1 fruit fly cellular context compared by ENCODE assay signal in the genomic region with DNA sequence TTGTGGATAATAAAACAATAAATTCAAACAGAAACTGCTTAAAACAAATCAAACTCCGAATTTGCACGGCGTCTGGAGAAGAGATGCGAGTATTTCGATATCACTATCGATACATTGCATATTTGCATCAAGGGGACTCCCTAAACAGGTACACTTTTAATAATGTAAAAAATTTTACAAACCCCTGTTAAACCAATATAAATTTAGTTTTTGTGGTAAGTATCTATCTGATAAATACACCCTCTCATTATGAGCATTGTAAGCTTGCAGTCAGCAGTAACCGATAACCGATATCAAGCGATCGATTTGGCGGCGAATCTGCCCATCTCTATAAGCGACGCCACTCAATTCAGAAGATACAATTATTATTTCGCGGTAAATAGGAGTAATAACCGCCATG.
TF ChIP-seq lines count a peak whose summit lies in the region.

Gene Bub3, minus strand, starts transcription at position 89 of the 400 bp plus-strand sequence.
Gene Cap-D2, plus strand, starts transcription at position 319 of the 400 bp plus-strand sequence.

TF ChIP-seq in whole organism, embryonic, 481 proteins besides CTCF, POLR2A, EP300 and RAD21 (continued from another document and continues in another):
- TF ChIP-seq CG15073 (GFP tag; optimal IDR thresholded peaks at IDR 0.05; lab: Kevin White, UChicago), result no peak
- TF ChIP-seq CG11723 (GFP tag; optimal IDR thresholded peaks at IDR 0.05; lab: Kevin White, UChicago), result peak; percentile 16
- peak; percentile 77 for TF ChIP-seq pho (GFP tag; optimal IDR thresholded peaks at IDR 0.05; lab: Kevin White, UChicago)
- TF ChIP-seq Hr78 (GFP tag; optimal IDR thresholded peaks at IDR 0.05; lab: Kevin White, UChicago), result no peak
- peak; percentile 87 for TF ChIP-seq trem (tag; optimal IDR thresholded peaks at IDR 0.05; lab: Kevin White, UChicago)
- TF ChIP-seq Oaz (GFP tag; IDR thresholded peaks at IDR 0.05; lab: Robert Waterston, UW), result peak; percentile 35; the same call in 1 of the 2 replicates
- peak; percentile 60 for TF ChIP-seq CG18599 (GFP tag; optimal IDR thresholded peaks at IDR 0.05; lab: Kevin White, UChicago)
- TF ChIP-seq Abd-B (GFP tag; optimal IDR thresholded peaks at IDR 0.05; lab: Kevin White, UChicago), result peak; percentile 69
- peak; percentile 33 for TF ChIP-seq gcm (GFP tag; optimal IDR thresholded peaks at IDR 0.05; lab: Kevin White, UChicago)
- TF ChIP-seq dimm (GFP tag; IDR thresholded peaks at IDR 0.05; lab: Robert Waterston, UW), result no peak
- TF ChIP-seq Dad (GFP tag; optimal IDR thresholded peaks at IDR 0.05; lab: Kevin White, UChicago), result peak; percentile 65
- no peak for TF ChIP-seq sr (GFP tag; IDR thresholded peaks at IDR 0.05; lab: Robert Waterston, UW)
- no peak for TF ChIP-seq CG15269 (tag; optimal IDR thresholded peaks at IDR 0.05; lab: Kevin White, UChicago)
- TF ChIP-seq CG12744 (GFP tag; optimal IDR thresholded peaks at IDR 0.05; lab: Kevin White, UChicago), result peak; percentile 53
- TF ChIP-seq CG13624 (GFP tag; optimal IDR thresholded peaks at IDR 0.05; lab: Kevin White, UChicago), result peak; percentile 82
- peak; percentile 68 for TF ChIP-seq Myb (GFP tag; optimal IDR thresholded peaks at IDR 0.05; lab: Kevin White, UChicago)
- no peak for TF ChIP-seq org-1 (GFP tag; optimal IDR thresholded peaks at IDR 0.05; lab: Kevin White, UChicago)
- no peak for TF ChIP-seq gro (GFP tag; optimal IDR thresholded peaks at IDR 0.05; lab: Kevin White, UChicago)
- TF ChIP-seq CG10543 (GFP tag; optimal IDR thresholded peaks at IDR 0.05; lab: Kevin White, UChicago), result no peak
- TF ChIP-seq CG4424 (GFP tag; optimal IDR thresholded peaks at IDR 0.05; lab: Kevin White, UChicago), result peak; percentile 80
- TF ChIP-seq CG2199 (GFP tag; IDR thresholded peaks at IDR 0.05; lab: Robert Waterston, UW), result no peak
- TF ChIP-seq Ada2b (GFP tag; IDR thresholded peaks at IDR 0.05; lab: Robert Waterston, UW), result peak; percentile 72
- TF ChIP-seq dpn (GFP tag; optimal IDR thresholded peaks at IDR 0.05; lab: Kevin White, UChicago), result peak; percentile 83 to 84
- TF ChIP-seq CG42726 (GFP tag; IDR thresholded peaks at IDR 0.05; lab: Robert Waterston, UW; ENCODE audit: partially characterized antibody), result 0 out of 2 replicates have a peak, but pooled peaks have one; percentile 12
- no peak; the same call in 1 of the 2 replicates for TF ChIP-seq NFAT (GFP tag; IDR thresholded peaks at IDR 0.05; lab: Robert Waterston, UW)
- no peak for TF ChIP-seq CG10431 (GFP tag; optimal IDR thresholded peaks at IDR 0.05; lab: Kevin White, UChicago)
- peak; percentile 61; the same call in 1 of the 3 replicates for TF ChIP-seq zen2 (GFP tag; IDR thresholded peaks at IDR 0.05; lab: Robert Waterston, UW; ENCODE audit: partially characterized antibody)
- peak; percentile 79 for TF ChIP-seq ems (GFP tag; optimal IDR thresholded peaks at IDR 0.05; lab: Kevin White, UChicago)
- peak; percentile 62 for TF ChIP-seq CG8388 (GFP tag; optimal IDR thresholded peaks at IDR 0.05; lab: Kevin White, UChicago)
- TF ChIP-seq Xbp1 (GFP tag; optimal IDR thresholded peaks at IDR 0.05; lab: Kevin White, UChicago), result peak; percentile 79
- peak; percentile 75 for TF ChIP-seq CoRest (tag; optimal IDR thresholded peaks at IDR 0.05; lab: Kevin White, UChicago)
- peak; percentile 75 for TF ChIP-seq CG9817 (tag; optimal IDR thresholded peaks at IDR 0.05; lab: Kevin White, UChicago)
- no peak for TF ChIP-seq sens-2 (GFP tag; IDR thresholded peaks at IDR 0.05; lab: Robert Waterston, UW)
- peak; percentile 72 for TF ChIP-seq Dip3 (GFP tag; optimal IDR thresholded peaks at IDR 0.05; lab: Kevin White, UChicago)
- peak; percentile 57 for TF ChIP-seq CG12942 (GFP tag; optimal IDR thresholded peaks at IDR 0.05; lab: Kevin White, UChicago)
- no peak for TF ChIP-seq CG12219 (GFP tag; optimal IDR thresholded peaks at IDR 0.05; lab: Kevin White, UChicago)
- peak; percentile 92 for TF ChIP-seq sna (GFP tag; IDR thresholded peaks at IDR 0.05; lab: Robert Waterston, UW; ENCODE audit: partially characterized antibody)
- peak; percentile 56 for TF ChIP-seq Camta (GFP tag; optimal IDR thresholded peaks at IDR 0.05; lab: Kevin White, UChicago)
- no peak for TF ChIP-seq TFAM (GFP tag; optimal IDR thresholded peaks at IDR 0.05; lab: Kevin White, UChicago)
- peak; percentile 71 for TF ChIP-seq CG33213 (GFP tag; optimal IDR thresholded peaks at IDR 0.05; lab: Kevin White, UChicago)
- peak; percentile 43; the same call in 1 of the 2 replicates for TF ChIP-seq ato (GFP tag; IDR thresholded peaks at IDR 0.05; lab: Robert Waterston, UW; ENCODE audit: partially characterized antibody)
- peak; percentile 75 for TF ChIP-seq nmo (GFP tag; optimal IDR thresholded peaks at IDR 0.05; lab: Kevin White, UChicago)
- TF ChIP-seq ERR (GFP tag; optimal IDR thresholded peaks at IDR 0.05; lab: Kevin White, UChicago), result peak; percentile 41
- TF ChIP-seq hth (optimal IDR thresholded peaks at IDR 0.05; lab: Kevin White, UChicago), result no peak
- TF ChIP-seq gfzf (GFP tag; optimal IDR thresholded peaks at IDR 0.05; lab: Kevin White, UChicago), result peak; percentile 20
- TF ChIP-seq CG13287 (GFP tag; IDR thresholded peaks at IDR 0.05; lab: Robert Waterston, UW; ENCODE audit: partially characterized antibody), result peak; percentile 92
- no peak for TF ChIP-seq CG7745 (tag; optimal IDR thresholded peaks at IDR 0.05; lab: Kevin White, UChicago)
- no peak for TF ChIP-seq CG7357 (GFP tag; IDR thresholded peaks at IDR 0.05; lab: Robert Waterston, UW)
- TF ChIP-seq CG2889 (GFP tag; IDR thresholded peaks at IDR 0.05; lab: Robert Waterston, UW), result peak; percentile 60
- no peak for TF ChIP-seq Hr39 (optimal IDR thresholded peaks at IDR 0.05; lab: Kevin White, UChicago)
- no peak for TF ChIP-seq CG6683 (GFP tag; optimal IDR thresholded peaks at IDR 0.05; lab: Kevin White, UChicago)
- TF ChIP-seq CG12659 (GFP tag; optimal IDR thresholded peaks at IDR 0.05; lab: Kevin White, UChicago), result peak; percentile 71
- TF ChIP-seq mirr (GFP tag; optimal IDR thresholded peaks at IDR 0.05; lab: Kevin White, UChicago), result no peak
- TF ChIP-seq wek (GFP tag; optimal IDR thresholded peaks at IDR 0.05; lab: Kevin White, UChicago), result peak; percentile 99
- peak; percentile 73 for TF ChIP-seq lab (GFP tag; optimal IDR thresholded peaks at IDR 0.05; lab: Kevin White, UChicago)
- peak; percentile 71 for TF ChIP-seq CG7963 (GFP tag; IDR thresholded peaks at IDR 0.05; lab: Robert Waterston, UW; ENCODE audit: partially characterized antibody)
- peak; percentile 65; the same call in 1 of the 2 replicates for TF ChIP-seq ap (GFP tag; IDR thresholded peaks at IDR 0.05; lab: Robert Waterston, UW)
- TF ChIP-seq hb (GFP tag; IDR thresholded peaks at IDR 0.05; lab: Robert Waterston, UW; ENCODE audit: partially characterized antibody), result peak; percentile 76
- TF ChIP-seq CG4360 (GFP tag; IDR thresholded peaks at IDR 0.05; lab: Robert Waterston, UW), result no peak
- no peak for TF ChIP-seq kni (GFP tag; optimal IDR thresholded peaks at IDR 0.05; lab: Kevin White, UChicago)
- TF ChIP-seq hkb (optimal IDR thresholded peaks at IDR 0.05; lab: Kevin White, UChicago), result peak; percentile 12
- peak; percentile 80 for TF ChIP-seq hkb (GFP tag; IDR thresholded peaks at IDR 0.05; lab: Robert Waterston, UW)
- peak; percentile 66 for TF ChIP-seq CG10366 (GFP tag; IDR thresholded peaks at IDR 0.05; lab: Robert Waterston, UW)
- no peak for TF ChIP-seq exex (tag; optimal IDR thresholded peaks at IDR 0.05; lab: Kevin White, UChicago)
- no peak for TF ChIP-seq CG17612 (GFP tag; IDR thresholded peaks at IDR 0.05; lab: Robert Waterston, UW)
- TF ChIP-seq CkIIα-i1 (GFP tag; IDR thresholded peaks at IDR 0.05; lab: Robert Waterston, UW), result no peak
- no peak for TF ChIP-seq CG6854 (GFP tag; optimal IDR thresholded peaks at IDR 0.05; lab: Kevin White, UChicago)
- TF ChIP-seq unpg (GFP tag; optimal IDR thresholded peaks at IDR 0.05; lab: Kevin White, UChicago), result peak; percentile 74
- peak; percentile 51 for TF ChIP-seq twi (tag; optimal IDR thresholded peaks at IDR 0.05; lab: Kevin White, UChicago)
- TF ChIP-seq ken (GFP tag; IDR thresholded peaks at IDR 0.05; lab: Robert Waterston, UW), result peak; percentile 67; the same call in 2 of the 3 replicates
- TF ChIP-seq fd3F (GFP tag; optimal IDR thresholded peaks at IDR 0.05; lab: Kevin White, UChicago), result no peak
- no peak for TF ChIP-seq lbe (GFP tag; optimal IDR thresholded peaks at IDR 0.05; lab: Kevin White, UChicago)
- TF ChIP-seq Opbp (GFP tag; IDR thresholded peaks at IDR 0.05; lab: Robert Waterston, UW; ENCODE audit: partially characterized antibody), result peak; percentile 88
- peak; percentile 68 for TF ChIP-seq fu2 (GFP tag; optimal IDR thresholded peaks at IDR 0.05; lab: Kevin White, UChicago)
- TF ChIP-seq cato (GFP tag; optimal IDR thresholded peaks at IDR 0.05; lab: Kevin White, UChicago; ENCODE audit: borderline replicate concordance), result peak; percentile 56
- peak; percentile 11 for TF ChIP-seq CG16815 (GFP tag; optimal IDR thresholded peaks at IDR 0.05; lab: Kevin White, UChicago)
- peak; percentile 12 for TF ChIP-seq Neu2 (GFP tag; optimal IDR thresholded peaks at IDR 0.05; lab: Kevin White, UChicago; ENCODE audit: borderline replicate concordance)
- TF ChIP-seq emc (GFP tag; optimal IDR thresholded peaks at IDR 0.05; lab: Kevin White, UChicago), result no peak
- TF ChIP-seq prd (optimal IDR thresholded peaks at IDR 0.05; lab: Kevin White, UChicago), result no peak
- peak; percentile 77 for TF ChIP-seq prd (GFP tag; IDR thresholded peaks at IDR 0.05; lab: Robert Waterston, UW)
- no peak for TF ChIP-seq CG6175 (GFP tag; IDR thresholded peaks at IDR 0.05; lab: Robert Waterston, UW)
- TF ChIP-seq Dref (GFP tag; IDR thresholded peaks at IDR 0.05; lab: Robert Waterston, UW), result peak; percentile 76
- TF ChIP-seq CG15011 (GFP tag; optimal IDR thresholded peaks at IDR 0.05; lab: Kevin White, UChicago), result no peak
- peak; percentile 71 for TF ChIP-seq vfl (GFP tag; optimal IDR thresholded peaks at IDR 0.05; lab: Kevin White, UChicago)
- peak; percentile 70 for TF ChIP-seq CG14441 (GFP tag; IDR thresholded peaks at IDR 0.05; lab: Robert Waterston, UW)
- TF ChIP-seq CG3065 (GFP tag; optimal IDR thresholded peaks at IDR 0.05; lab: Kevin White, UChicago), result no peak
- peak; percentile 53 for TF ChIP-seq HHEX (GFP tag; optimal IDR thresholded peaks at IDR 0.05; lab: Kevin White, UChicago)
- TF ChIP-seq da (GFP tag; optimal IDR thresholded peaks at IDR 0.05; lab: Kevin White, UChicago), result no peak
- peak; percentile 81 for TF ChIP-seq tin (GFP tag; optimal IDR thresholded peaks at IDR 0.05; lab: Kevin White, UChicago)
- peak; percentile 45 for TF ChIP-seq Atf3 (GFP tag; optimal IDR thresholded peaks at IDR 0.05; lab: Kevin White, UChicago)
- peak; percentile 58; the same call in 1 of the 2 replicates for TF ChIP-seq aop (GFP tag; IDR thresholded peaks at IDR 0.05; lab: Robert Waterston, UW)
- TF ChIP-seq h (optimal IDR thresholded peaks at IDR 0.05; lab: Kevin White, UChicago), result no peak
- no peak for TF ChIP-seq Sox100B (GFP tag; optimal IDR thresholded peaks at IDR 0.05; lab: Kevin White, UChicago)
- peak; percentile 39; the same call in 1 of the 2 replicates for TF ChIP-seq al (GFP tag; IDR thresholded peaks at IDR 0.05; lab: Robert Waterston, UW)
- TF ChIP-seq chn (GFP tag; optimal IDR thresholded peaks at IDR 0.05; lab: Kevin White, UChicago), result peak; percentile 84
- no peak for TF ChIP-seq Jarid2 (GFP tag; optimal IDR thresholded peaks at IDR 0.05; lab: Kevin White, UChicago)
- peak; percentile 85 for TF ChIP-seq sob (GFP tag; IDR thresholded peaks at IDR 0.05; lab: Robert Waterston, UW)
- TF ChIP-seq fd64A (GFP tag; optimal IDR thresholded peaks at IDR 0.05; lab: Kevin White, UChicago), result no peak
- TF ChIP-seq CG4730 (GFP tag; IDR thresholded peaks at IDR 0.05; lab: Robert Waterston, UW), result peak; percentile 8; the same call in 1 of the 2 replicates
- TF ChIP-seq CG2875 (GFP tag; optimal IDR thresholded peaks at IDR 0.05; lab: Kevin White, UChicago), result no peak
- TF ChIP-seq CG8944 (GFP tag; optimal IDR thresholded peaks at IDR 0.05; lab: Kevin White, UChicago), result peak; percentile 78
- TF ChIP-seq HLH3B (GFP tag; IDR thresholded peaks at IDR 0.05; lab: Robert Waterston, UW), result peak; percentile 67
- TF ChIP-seq CG1602 (GFP tag; optimal IDR thresholded peaks at IDR 0.05; lab: Kevin White, UChicago), result peak; percentile 74
- TF ChIP-seq usp (GFP tag; optimal IDR thresholded peaks at IDR 0.05; lab: Kevin White, UChicago), result no peak
- TF ChIP-seq Rfx (GFP tag; IDR thresholded peaks at IDR 0.05; lab: Robert Waterston, UW), result peak; percentile 58
- TF ChIP-seq trh (GFP tag; optimal IDR thresholded peaks at IDR 0.05; lab: Kevin White, UChicago), result no peak
- TF ChIP-seq YL-1 (GFP tag; optimal IDR thresholded peaks at IDR 0.05; lab: Kevin White, UChicago), result peak; percentile 41
- TF ChIP-seq CG2712 (tag; optimal IDR thresholded peaks at IDR 0.05; lab: Kevin White, UChicago), result peak; percentile 73
- peak; percentile 46 for TF ChIP-seq slp2 (GFP tag; optimal IDR thresholded peaks at IDR 0.05; lab: Kevin White, UChicago)
- no peak for TF ChIP-seq ara (GFP tag; IDR thresholded peaks at IDR 0.05; lab: Robert Waterston, UW)
- no peak for TF ChIP-seq bigmax (GFP tag; optimal IDR thresholded peaks at IDR 0.05; lab: Kevin White, UChicago)
- TF ChIP-seq CG11456 (GFP tag; IDR thresholded peaks at IDR 0.05; lab: Robert Waterston, UW), result 0 out of 3 replicates have a peak, but pooled peaks have one; percentile 13
- peak; percentile 3 for TF ChIP-seq CG3995 (GFP tag; optimal IDR thresholded peaks at IDR 0.05; lab: Kevin White, UChicago)
- TF ChIP-seq Six4 (GFP tag; optimal IDR thresholded peaks at IDR 0.05; lab: Kevin White, UChicago), result peak; percentile 60
- peak; percentile 63; the same call in 2 of the 3 replicates for TF ChIP-seq Optix (GFP tag; IDR thresholded peaks at IDR 0.05; lab: Robert Waterston, UW)
- TF ChIP-seq CG17385 (GFP tag; optimal IDR thresholded peaks at IDR 0.05; lab: Kevin White, UChicago), result peak; percentile 51
- no peak for TF ChIP-seq CG11696 (GFP tag; IDR thresholded peaks at IDR 0.05; lab: Robert Waterston, UW)
- peak; percentile 53 for TF ChIP-seq ewg (GFP tag; optimal IDR thresholded peaks at IDR 0.05; lab: Kevin White, UChicago)
- no peak for TF ChIP-seq Vsx1 (GFP tag; optimal IDR thresholded peaks at IDR 0.05; lab: Kevin White, UChicago)
- TF ChIP-seq CG3838 (GFP tag; optimal IDR thresholded peaks at IDR 0.05; lab: Kevin White, UChicago), result no peak
- TF ChIP-seq CG10565 (GFP tag; optimal IDR thresholded peaks at IDR 0.05; lab: Kevin White, UChicago), result peak; percentile 19
- no peak for TF ChIP-seq sc (optimal IDR thresholded peaks at IDR 0.05; lab: Kevin White, UChicago)
- peak; percentile 49 for TF ChIP-seq sc (GFP tag; optimal IDR thresholded peaks at IDR 0.05; lab: Kevin White, UChicago)
- no peak for TF ChIP-seq cas (GFP tag; IDR thresholded peaks at IDR 0.05; lab: Robert Waterston, UW)
- peak; percentile 66 for TF ChIP-seq pum (GFP tag; optimal IDR thresholded peaks at IDR 0.05; lab: Kevin White, UChicago)
